Worm (Caenorhabditis elegans): ENCODE measurements around the gene nspd-4.

DNA sequence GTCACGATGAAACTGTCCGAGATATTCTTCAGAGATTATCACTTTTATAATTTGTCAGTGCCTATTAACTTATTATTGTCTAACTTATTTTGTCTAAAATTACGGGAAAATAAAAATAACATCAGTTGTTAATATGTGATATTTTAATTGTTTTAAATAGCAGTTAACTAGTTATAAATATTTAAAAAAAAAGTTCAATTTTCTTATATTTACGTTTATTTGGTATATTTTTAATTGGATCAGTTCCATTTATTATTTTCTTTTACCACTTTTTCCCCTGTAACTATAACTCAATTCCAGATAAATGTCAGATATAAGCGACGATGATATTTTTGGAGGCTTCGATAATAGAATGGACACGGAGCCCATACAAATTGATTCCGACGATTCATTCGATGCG is 46.9 kb upstream of the nspd-4 start, which contains the start of gene C33F10.4:
- TF ChIP-seq ztf-22 (GFP tag; optimal IDR thresholded peaks at IDR 0.05) (no peak), snpc-4 (GFP tag; optimal IDR thresholded peaks at IDR 0.05) (no peak), snpc-4 (tag; optimal IDR thresholded peaks at IDR 0.05) (no peak), pbrm-1 (GFP tag; IDR thresholded peaks at IDR 0.05) (no peak), unc-62 (GFP tag; optimal IDR thresholded peaks at IDR 0.05) (no peak), ztf-18 (tag; optimal IDR thresholded peaks at IDR 0.05) (no peak), chd-7 (tag; optimal IDR thresholded peaks at IDR 0.05) (no peak), ceh-40 (GFP tag; IDR thresholded peaks at IDR 0.05) (no peak), nhr-80 (tag; optimal IDR thresholded peaks at IDR 0.05) (no peak), lsy-27 (tag; optimal IDR thresholded peaks at IDR 0.05; ENCODE audit: borderline replicate concordance, insufficient read depth) (no peak), ets-4 (GFP tag; optimal IDR thresholded peaks at IDR 0.05) (no peak), F33H1.4 (GFP tag; IDR thresholded peaks at IDR 0.05) (no peak), aptf-2 (GFP tag; conservative IDR thresholded peaks at IDR 0.05) (no peak), ama-1 (optimal IDR thresholded peaks at IDR 0.05) (no peak), ama-1 (GFP tag; optimal IDR thresholded peaks at IDR 0.05) (no peak), ceh-58 (GFP tag; IDR thresholded peaks at IDR 0.05) (no peak)
